Worm (Caenorhabditis elegans) whole organism, young adult: ENCODE results near the gene sgcb-1.

Source experiments
- T07F8.4 ChIP-seq: sonication (generic microtip); optimal IDR thresholded peaks from 2 replicates; lab custom pipeline; 2016; ENCODE audit warnings: mild to moderate bottlenecking, missing genetic modification characterization, moderate library complexity, missing compliant biosample characterization
- Y95B8A.8 ChIP-seq: fragments of 200-800 bp; sonication (Bioruptor generic); IDR thresholded peaks from 2 replicates; pipeline ENCODE4 v1.3.6; 2022; ENCODE audit warnings: missing genetic modification reagents, missing genetic modification characterization, missing compliant biosample characterization
- aptf-2 ChIP-seq: fragments of 200-800 bp; sonication (Bioruptor generic); conservative IDR thresholded peaks from 2 replicates; pipeline ENCODE4 v1.3.6; 2022; ENCODE audit warnings: missing genetic modification reagents, missing genetic modification characterization, missing compliant biosample characterization
- hrde-1 ChIP-seq: sonication (generic microtip); optimal IDR thresholded peaks from 2 replicates; lab custom pipeline; 2016; ENCODE audit warnings: missing genetic modification characterization, mild to moderate bottlenecking, missing compliant biosample characterization, moderate library complexity, missing genotype, missing genetic modification reagents, borderline replicate concordance
- lin-26 ChIP-seq: fragments of 200-800 bp; sonication (Bioruptor generic); IDR thresholded peaks from 2 replicates; pipeline ENCODE4 v1.3.6; 2022; ENCODE audit warnings: missing genetic modification reagents, missing genetic modification characterization, missing compliant biosample characterization
- nfya-2 ChIP-seq: fragments of 200-800 bp; sonication (Bioruptor generic); IDR thresholded peaks from 2 replicates; pipeline ENCODE4 v1.3.6; 2022; ENCODE audit warnings: missing genetic modification reagents, missing genetic modification characterization, missing compliant biosample characterization
- sptf-2 ChIP-seq: fragments of 200-800 bp; sonication (Bioruptor generic); optimal IDR thresholded peaks from 2 replicates; lab custom pipeline; 2018; ENCODE audit warnings: mild to moderate bottlenecking, missing genetic modification characterization, missing compliant biosample characterization
- ztf-25 ChIP-seq: fragments of 200-800 bp; sonication (Bioruptor generic); IDR thresholded peaks from 2 replicates; pipeline ENCODE4 v1.3.6; 2022; ENCODE audit warnings: missing genetic modification reagents, missing genetic modification characterization, missing compliant biosample characterization

DNA sequence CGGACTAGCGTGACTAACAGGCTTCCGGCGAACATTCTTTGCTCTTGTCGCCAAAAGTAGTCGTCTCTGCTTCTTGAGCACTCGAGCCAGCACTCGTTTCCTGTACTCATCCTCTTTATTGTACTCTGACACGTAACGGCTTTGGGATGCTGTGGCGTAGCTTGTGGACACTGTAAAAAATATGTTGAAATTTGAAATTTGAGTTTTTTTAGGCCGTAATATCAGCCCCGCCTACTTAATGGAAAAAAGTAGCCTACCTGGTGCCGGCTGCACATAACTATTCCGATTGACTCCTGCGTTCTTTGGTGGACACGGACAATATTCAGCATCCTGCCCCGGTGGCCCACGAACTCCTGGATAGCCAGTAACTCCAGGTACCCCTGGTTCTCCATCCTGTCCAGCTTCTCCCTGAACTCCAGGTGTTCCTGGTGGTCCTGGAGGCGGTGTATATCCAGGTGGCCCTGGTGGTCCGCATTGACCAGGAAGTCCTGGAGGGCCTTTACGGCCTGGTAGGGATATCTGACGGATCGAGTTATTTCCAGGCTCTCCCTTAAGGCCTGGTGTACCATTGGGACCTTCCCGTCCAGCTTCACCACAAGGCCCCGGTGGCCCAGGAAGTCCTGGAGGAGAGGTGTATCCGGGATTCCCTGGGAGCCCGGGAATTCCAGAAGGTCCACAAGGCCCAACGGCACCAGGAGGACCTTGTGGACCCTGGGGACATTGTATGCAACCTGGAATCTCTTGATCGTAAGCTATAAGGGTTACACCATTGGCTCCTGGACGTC, 22.0 kb upstream of the sgcb-1 start:
- no peak for TF ChIP-seq hrde-1
- no peak for TF ChIP-seq lin-26
- TF ChIP-seq sptf-2 (GFP tag; lab: Kevin White, UChicago) = no peak
- no peak for TF ChIP-seq T07F8.4
- no peak for TF ChIP-seq Y95B8A.8 (GFP tag; lab: Robert Waterston, UW)
- TF ChIP-seq ztf-25 = no peak
- TF ChIP-seq nfya-2 (GFP tag; lab: Robert Waterston, UW) = no peak
- no peak for TF ChIP-seq aptf-2 (GFP tag; lab: Robert Waterston, UW)
